Fruit fly (Drosophila melanogaster) whole organism: ENCODE measurements around the gene Drak.

Source experiments
- CG8478 ChIP-seq: fragments of >200 bp; optimal IDR thresholded peaks from 2 replicates; lab custom pipeline; 2018; ENCODE audit warnings: inconsistent platforms
- Dll ChIP-seq: fragments of >200 bp; optimal IDR thresholded peaks from 2 replicates; lab custom pipeline; 2017
- EcR ChIP-seq, 2 experiments: fragments of >200 bp; optimal IDR thresholded peaks; 2 replicates each; lab custom pipeline; 2017; ENCODE audit warnings: missing biosample characterization in 2 of 2, missing genetic modification characterization in 2 of 2, missing genetic modification reagents in 2 of 2
- pan ChIP-seq: fragments of >200 bp; optimal IDR thresholded peaks from 2 replicates; lab custom pipeline; 2017
- psq ChIP-seq: fragments of >200 bp; optimal IDR thresholded peaks from 2 replicates; lab custom pipeline; 2017
- usp ChIP-seq: fragments of >200 bp; optimal IDR thresholded peaks from 2 replicates; lab custom pipeline; 2017; ENCODE audit warnings: missing biosample characterization, missing genetic modification characterization, mixed read lengths

Drak gene

dm6 chrX:11518435-11518834, 25.5 kb downstream of the Drak start:
- TF ChIP-seq psq (lab: Kevin White, UChicago) (no peak), Dll (lab: Kevin White, UChicago) (no peak), EcR (GFP tag; optimal IDR thresholded peaks at IDR 0.05; lab: Kevin White, UChicago) (no peak)

- TF ChIP-seq EcR (GFP tag; optimal IDR thresholded peaks at IDR 0.05; lab: Kevin White, UChicago) (peak in 1 of 2 experiments; percentile 3), Dll (lab: Kevin White, UChicago) (no peak)
Measured at dm6 chrX:11520209-11520608, 27.3 kb downstream of the Drak start.

- no peak for TF ChIP-seq psq (lab: Kevin White, UChicago)
- TF ChIP-seq usp (GFP tag; lab: Kevin White, UChicago) = no peak
- TF ChIP-seq EcR (GFP tag; optimal IDR thresholded peaks at IDR 0.05; lab: Kevin White, UChicago) = no peak
- no peak for TF ChIP-seq Dll (lab: Kevin White, UChicago)
- TF ChIP-seq pan (lab: Kevin White, UChicago) = no peak
- no peak for TF ChIP-seq CG8478 (lab: Kevin White, UChicago)
Measured at dm6 chrX:11521561-11522546, 28.9 kb downstream of the Drak start.

- TF ChIP-seq Dll (lab: Kevin White, UChicago) (no peak), EcR (GFP tag; optimal IDR thresholded peaks at IDR 0.05; lab: Kevin White, UChicago) (no peak), pan (lab: Kevin White, UChicago) (no peak), usp (GFP tag; lab: Kevin White, UChicago) (no peak), CG8478 (lab: Kevin White, UChicago) (no peak), psq (lab: Kevin White, UChicago) (no peak)
Measured at dm6 chrX:11523921-11524320, 31.0 kb downstream of the Drak start.

- no peak for TF ChIP-seq Dll (lab: Kevin White, UChicago)
- TF ChIP-seq EcR (GFP tag; optimal IDR thresholded peaks at IDR 0.05; lab: Kevin White, UChicago) = no peak
- TF ChIP-seq psq (lab: Kevin White, UChicago) = no peak
Measured at dm6 chrX:11527088-11527635, 34.2 kb downstream of the Drak start.

dm6 chrX:11528026-11528702, 35.2 kb downstream of the Drak start:
- TF ChIP-seq usp (GFP tag; lab: Kevin White, UChicago) (no peak), pan (lab: Kevin White, UChicago) (no peak), EcR (GFP tag; optimal IDR thresholded peaks at IDR 0.05; lab: Kevin White, UChicago) (no peak)

dm6 chrX:11531245-11531644, 38.3 kb downstream of the Drak start:
- no peak for TF ChIP-seq usp (GFP tag; lab: Kevin White, UChicago)
- no peak for TF ChIP-seq Dll (lab: Kevin White, UChicago)
- no peak for TF ChIP-seq pan (lab: Kevin White, UChicago)
- TF ChIP-seq CG8478 (lab: Kevin White, UChicago) = no peak
- TF ChIP-seq EcR (GFP tag; optimal IDR thresholded peaks at IDR 0.05; lab: Kevin White, UChicago) = no peak
- no peak for TF ChIP-seq psq (lab: Kevin White, UChicago)

- TF ChIP-seq usp (GFP tag; lab: Kevin White, UChicago) (no peak), Dll (lab: Kevin White, UChicago) (no peak), EcR (GFP tag; optimal IDR thresholded peaks at IDR 0.05; lab: Kevin White, UChicago) (no peak), psq (lab: Kevin White, UChicago) (no peak), CG8478 (lab: Kevin White, UChicago) (no peak), pan (lab: Kevin White, UChicago) (no peak)
Measured at dm6 chrX:11542502-11542901, 49.6 kb downstream of the Drak start.

dm6 chrX:11543318-11543717, 50.4 kb downstream of the Drak start:
- TF ChIP-seq CG8478 (lab: Kevin White, UChicago) = no peak
- TF ChIP-seq EcR (GFP tag; optimal IDR thresholded peaks at IDR 0.05; lab: Kevin White, UChicago) = no peak
- TF ChIP-seq Dll (lab: Kevin White, UChicago) = no peak
- no peak for TF ChIP-seq psq (lab: Kevin White, UChicago)

- TF ChIP-seq psq (lab: Kevin White, UChicago) = no peak
- TF ChIP-seq Dll (lab: Kevin White, UChicago) = no peak
- peak in 1 of 2 experiments; percentile 92 for TF ChIP-seq EcR (GFP tag; optimal IDR thresholded peaks at IDR 0.05; lab: Kevin White, UChicago)
Measured at dm6 chrX:11544110-11544950, 51.4 kb downstream of the Drak start.

dm6 chrX:11544951-11545426, 52.1 kb downstream of the Drak start:
- TF ChIP-seq psq (lab: Kevin White, UChicago) = no peak
- TF ChIP-seq EcR (GFP tag; optimal IDR thresholded peaks at IDR 0.05; lab: Kevin White, UChicago) = peak in 1 of 2 experiments; percentile 91
